Worm (Caenorhabditis elegans) whole organism, young adult: ENCODE results near the gene fbxc-14.
"Not testable (repeated sequence)": the region's sequence is repeated elsewhere in the genome, so short reads cannot be mapped to it uniquely, and the experiment has no call there.

Source experiments
- B0035.1 ChIP-seq: sonication (generic microtip); optimal IDR thresholded peaks from 2 replicates; lab custom pipeline; 2016; ENCODE audit warnings: missing genetic modification characterization, mild to moderate bottlenecking, missing compliant biosample characterization, missing genotype, missing genetic modification reagents
- mes-4 ChIP-seq: sonication (generic microtip); optimal IDR thresholded peaks from 2 replicates; lab custom pipeline; 2016; ENCODE audit warnings: missing genotype, missing genetic modification characterization, missing compliant biosample characterization

ce11 chrII:968106-968505 lies 6.0 kb upstream of the fbxc-14 start, which contains the start of gene C32B5.6:
- TF ChIP-seq mes-4, B0035.1 (tag; lab: Kevin White, UChicago): not testable (repeated sequence)
